Fruit fly (Drosophila melanogaster): ENCODE results near the gene CG33995.

The CG33995 gene

DNA sequence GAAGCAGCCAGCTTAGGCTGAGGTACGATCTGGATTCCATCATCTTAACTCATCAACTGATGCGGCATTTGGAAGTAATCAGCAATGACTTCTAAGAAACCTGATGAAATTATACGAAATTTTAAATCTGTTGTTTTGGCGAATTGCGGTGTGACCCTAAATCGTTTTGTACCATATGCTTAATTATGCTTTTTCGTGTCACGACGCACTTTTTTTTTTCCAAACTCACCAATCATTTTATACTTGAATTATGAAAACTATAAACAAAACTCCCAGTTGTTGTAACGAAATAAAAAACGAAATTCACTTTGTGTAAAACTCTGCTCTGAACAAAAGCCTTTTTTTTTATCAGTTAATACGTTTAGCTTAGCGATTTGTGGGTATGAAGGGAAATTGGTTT is 15.0 kb downstream of the CG33995 start, which contains the start of gene Nepl3 (continued):
- TF ChIP-seq shn (GFP tag; optimal IDR thresholded peaks at IDR 0.05) (no peak), CG2889 (GFP tag; IDR thresholded peaks at IDR 0.05) (no peak), Six4 (GFP tag; optimal IDR thresholded peaks at IDR 0.05) (no peak), danr (GFP tag; IDR thresholded peaks at IDR 0.05) (no peak), unc-4 (GFP tag; IDR thresholded peaks at IDR 0.05; ENCODE audit: partially characterized antibody) (peak; percentile 69), CG7745 (tag; optimal IDR thresholded peaks at IDR 0.05) (no peak), Dp (GFP tag; optimal IDR thresholded peaks at IDR 0.05) (peak; percentile 41), ttk (GFP tag; IDR thresholded peaks at IDR 0.05) (no peak), abd-A (tag; optimal IDR thresholded peaks at IDR 0.05) (no peak), Dll (GFP tag; IDR thresholded peaks at IDR 0.05; ENCODE audit: partially characterized antibody) (peak; percentile 69), bbx (GFP tag; IDR thresholded peaks at IDR 0.05; ENCODE audit: partially characterized antibody) (peak; percentile 28; the same call in 1 of the 2 replicates), pzg (GFP tag; optimal IDR thresholded peaks at IDR 0.05) (peak; percentile 28), ssp (GFP tag; IDR thresholded peaks at IDR 0.05) (no peak), BEAF-32 (GFP tag; optimal IDR thresholded peaks at IDR 0.05) (peak; percentile 65), CG3995 (GFP tag; optimal IDR thresholded peaks at IDR 0.05) (no peak), Pdp1 (GFP tag; optimal IDR thresholded peaks at IDR 0.05) (no peak), wek (GFP tag; optimal IDR thresholded peaks at IDR 0.05) (no peak), CG16813 (GFP tag; IDR thresholded peaks at IDR 0.05; ENCODE audit: partially characterized antibody) (no peak), sqz (GFP tag; optimal IDR thresholded peaks at IDR 0.05) (peak; percentile 12), Optix (GFP tag; IDR thresholded peaks at IDR 0.05) (no peak), Atf3 (GFP tag; optimal IDR thresholded peaks at IDR 0.05) (no peak), Doc3 (GFP tag; IDR thresholded peaks at IDR 0.05; ENCODE audit: partially characterized antibody) (peak; percentile 65), CG13287 (GFP tag; IDR thresholded peaks at IDR 0.05; ENCODE audit: partially characterized antibody) (peak; percentile 80), knrl (GFP tag; IDR thresholded peaks at IDR 0.05; ENCODE audit: partially characterized antibody) (peak; percentile 22; the same call in 1 of the 3 replicates), Scr (GFP tag; IDR thresholded peaks at IDR 0.05; ENCODE audit: partially characterized antibody) (peak; percentile 69), gfzf (GFP tag; optimal IDR thresholded peaks at IDR 0.05) (peak; percentile 65), CG34224 (GFP tag; IDR thresholded peaks at IDR 0.05; ENCODE audit: partially characterized antibody) (peak; percentile 63), MBD-R2 (GFP tag; IDR thresholded peaks at IDR 0.05) (peak; percentile 53)

DNA sequence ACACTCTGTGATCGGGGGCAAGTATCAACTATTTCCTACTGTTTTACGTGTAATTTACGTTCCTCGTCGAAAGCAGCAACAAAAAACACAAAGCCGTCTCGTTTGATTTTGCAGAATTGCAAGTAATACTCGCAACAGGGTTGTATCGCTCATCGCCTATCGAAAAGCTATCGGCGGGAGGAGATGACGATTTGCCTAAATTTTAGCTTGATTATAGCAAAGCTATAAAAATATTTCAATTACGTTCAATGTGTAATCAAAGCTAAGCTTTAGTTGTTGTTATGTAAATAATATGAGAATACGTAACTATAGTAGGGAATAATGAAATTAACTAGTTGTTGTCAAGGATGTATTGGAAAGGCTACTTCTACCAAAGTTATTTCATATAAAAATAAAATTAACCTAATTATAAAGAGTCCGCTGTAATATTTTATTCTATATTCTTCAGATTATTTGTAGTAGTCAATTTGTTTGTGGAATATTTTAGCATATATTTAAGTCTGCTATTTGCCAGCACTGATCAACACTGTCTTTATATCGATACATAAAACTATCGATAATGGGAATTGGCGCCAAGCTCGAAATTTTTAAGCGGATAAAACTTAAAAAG is 16.7 kb downstream of the CG33995 start, which contains the start of gene Rpn11:
TSS of gene Rpn11 (minus strand) at position 146 of the 610 bp plus-strand sequence.
- TF ChIP-seq CG13123 (GFP tag; optimal IDR thresholded peaks at IDR 0.05) (no peak), Gug (GFP tag; IDR thresholded peaks at IDR 0.05) (no peak), grau (tag; optimal IDR thresholded peaks at IDR 0.05) (peak; percentile 74), Usf (GFP tag; optimal IDR thresholded peaks at IDR 0.05) (peak; percentile 7), CG12299 (tag; optimal IDR thresholded peaks at IDR 0.05) (no peak), Blimp-1 (GFP tag; optimal IDR thresholded peaks at IDR 0.05) (peak; percentile 56), Trl (optimal IDR thresholded peaks at IDR 0.05) (no peak), Trl (GFP tag; optimal IDR thresholded peaks at IDR 0.05) (peak; percentile 54), CG9437 (GFP tag; optimal IDR thresholded peaks at IDR 0.05) (peak; percentile 55), ara (GFP tag; IDR thresholded peaks at IDR 0.05) (0 out of 2 replicates have a peak, but pooled peaks have one; percentile 18), CG18262 (tag; optimal IDR thresholded peaks at IDR 0.05) (peak; percentile 78), emc (GFP tag; optimal IDR thresholded peaks at IDR 0.05) (no peak), CG4617 (GFP tag; optimal IDR thresholded peaks at IDR 0.05; ENCODE audit: borderline replicate concordance) (peak; percentile 54), CG32532 (GFP tag; IDR thresholded peaks at IDR 0.05) (no peak; the same call in 1 of the 2 replicates), NFAT (GFP tag; IDR thresholded peaks at IDR 0.05) (0 out of 2 replicates have a peak, but pooled peaks have one; percentile 34), tna (GFP tag; IDR thresholded peaks at IDR 0.05; ENCODE audit: partially characterized antibody) (no peak), ato (GFP tag; IDR thresholded peaks at IDR 0.05; ENCODE audit: partially characterized antibody) (no peak), exex (tag; optimal IDR thresholded peaks at IDR 0.05) (peak; percentile 25), ewg (GFP tag; optimal IDR thresholded peaks at IDR 0.05) (peak; percentile 18), CG12155 (GFP tag; optimal IDR thresholded peaks at IDR 0.05) (peak; percentile 71), CG15479 (GFP tag; optimal IDR thresholded peaks at IDR 0.05) (no peak)

Measured in whole organism, embryonic.